In the genomic region with DNA sequence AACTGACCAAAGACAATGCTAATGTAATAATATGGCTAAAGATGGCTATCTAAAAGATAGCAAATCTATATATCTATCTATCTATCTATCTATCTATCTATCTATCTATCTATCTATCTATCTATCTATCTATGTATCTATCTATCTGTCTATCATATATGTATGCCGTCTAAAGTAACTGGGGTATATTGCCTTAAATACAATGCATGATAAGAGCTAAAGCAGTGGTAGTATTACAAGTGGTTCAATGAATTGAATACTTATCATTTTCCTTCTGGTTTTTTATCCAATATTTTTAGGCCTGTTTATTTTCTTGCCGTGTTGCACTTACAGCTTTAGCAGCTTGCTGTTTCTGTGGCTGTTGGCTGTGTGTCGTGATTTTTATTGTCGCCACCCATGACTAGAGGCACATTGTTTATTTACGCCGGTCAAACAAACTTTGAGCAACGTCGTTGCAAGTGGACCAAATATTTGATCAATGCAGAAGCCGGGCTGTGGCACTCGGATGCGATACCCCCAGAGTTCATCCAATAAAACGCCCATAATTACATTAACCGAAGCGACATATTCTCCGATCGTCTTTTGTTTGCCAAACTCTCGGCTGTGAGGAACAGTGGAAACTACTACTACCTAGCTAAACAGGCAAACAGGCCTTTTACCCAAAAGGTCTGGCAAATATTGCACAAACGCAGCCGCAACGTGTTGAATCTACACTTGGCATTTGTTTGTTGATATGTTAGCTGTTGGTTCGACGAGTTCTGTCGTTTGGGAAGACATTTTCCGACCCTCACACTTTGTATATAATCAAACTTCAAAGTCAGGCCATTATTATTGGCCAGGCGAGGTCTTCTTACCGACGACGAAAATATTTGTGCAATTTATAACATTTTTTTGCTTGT, we compare ENCODE assay signal across 2 fruit fly cellular contexts.
TF ChIP-seq lines count a peak whose summit lies in the region.

No protein-coding gene starts in this region.

TF ChIP-seq in whole organism, embryonic, 481 proteins besides CTCF, POLR2A, EP300 and RAD21 (continued from another document):
- TF ChIP-seq Optix (GFP tag; IDR thresholded peaks at IDR 0.05; lab: Robert Waterston, UW): 0 out of 3 replicates have a peak, but pooled peaks have one; percentile 29
- TF ChIP-seq aop (GFP tag; IDR thresholded peaks at IDR 0.05; lab: Robert Waterston, UW): no peak
- no peak for TF ChIP-seq D (optimal IDR thresholded peaks at IDR 0.05; lab: Kevin White, UChicago)
- TF ChIP-seq D (GFP tag; optimal IDR thresholded peaks at IDR 0.05; lab: Kevin White, UChicago): no peak
- no peak for TF ChIP-seq D19B (GFP tag; optimal IDR thresholded peaks at IDR 0.05; lab: Kevin White, UChicago)
- TF ChIP-seq dimm (GFP tag; IDR thresholded peaks at IDR 0.05; lab: Robert Waterston, UW): no peak
- TF ChIP-seq CG10321 (GFP tag; IDR thresholded peaks at IDR 0.05; lab: Robert Waterston, UW): no peak
- peak in 1 of 2 experiments; percentile 74 for TF ChIP-seq tll (GFP tag; optimal IDR thresholded peaks at IDR 0.05; lab: Kevin White, UChicago)
- no peak for TF ChIP-seq HHEX (GFP tag; optimal IDR thresholded peaks at IDR 0.05; lab: Kevin White, UChicago)
- TF ChIP-seq NK7.1 (GFP tag; optimal IDR thresholded peaks at IDR 0.05; lab: Kevin White, UChicago): no peak
- TF ChIP-seq Ets97D (GFP tag; optimal IDR thresholded peaks at IDR 0.05; lab: Kevin White, UChicago): no peak
- no peak for TF ChIP-seq exex (tag; optimal IDR thresholded peaks at IDR 0.05; lab: Kevin White, UChicago)
- TF ChIP-seq CG17328 (GFP tag; IDR thresholded peaks at IDR 0.05; lab: Robert Waterston, UW): no peak
- peak; percentile 17 for TF ChIP-seq ac (GFP tag; optimal IDR thresholded peaks at IDR 0.05; lab: Kevin White, UChicago)

TF ChIP-seq in whole organism, prepupa, 60 proteins besides CTCF, POLR2A, EP300 and RAD21 (continued from another document):
- TF ChIP-seq Ets96B (tag; optimal IDR thresholded peaks at IDR 0.05; lab: Kevin White, UChicago) (peak; percentile 28), CG8632 (GFP tag; optimal IDR thresholded peaks at IDR 0.05; lab: Kevin White, UChicago) (peak; percentile 41), CG10669 (GFP tag; optimal IDR thresholded peaks at IDR 0.05; lab: Kevin White, UChicago) (peak; percentile 46), acj6 (GFP tag; optimal IDR thresholded peaks at IDR 0.05; lab: Kevin White, UChicago) (peak; percentile 25), CG15336 (GFP tag; IDR thresholded peaks at IDR 0.05; lab: Robert Waterston, UW) (peak; percentile 48), CG34406 (GFP tag; optimal IDR thresholded peaks at IDR 0.05; lab: Kevin White, UChicago) (peak; percentile 50)
